Fruit fly (Drosophila melanogaster) whole organism, wandering third instar larva: ENCODE measurements around the gene Nprl3.

Experiments used
- CG9705 ChIP-seq: fragments of 200-800 bp; sonication (Bioruptor generic); optimal IDR thresholded peaks from 2 replicates; lab custom pipeline; 2018; ENCODE audit warnings: missing biosample characterization, mild to moderate bottlenecking, missing genetic modification characterization
- GATAd ChIP-seq: sonication (Bioruptor generic); optimal IDR thresholded peaks from 2 replicates; lab custom pipeline; 2016; ENCODE audit warnings: missing biosample characterization, missing genetic modification characterization
- HLH106 ChIP-seq: fragments of 200-800 bp; optimal IDR thresholded peaks from 3 replicates; lab custom pipeline; 2019; ENCODE audit warnings: missing biosample characterization, mild to moderate bottlenecking, missing genetic modification characterization, moderate library complexity
- Hnf4 ChIP-seq: fragments of 200-800 bp; sonication (Bioruptor generic); optimal IDR thresholded peaks from 2 replicates; lab custom pipeline; 2016; ENCODE audit warnings: missing biosample characterization, mild to moderate bottlenecking, missing genetic modification characterization
- Myc ChIP-seq: fragments of >200 bp; optimal IDR thresholded peaks from 2 replicates; lab custom pipeline; 2017
- Sp1 ChIP-seq: fragments of 200-800 bp; sonication (Bioruptor generic); optimal IDR thresholded peaks from 3 replicates; lab custom pipeline; 2019; ENCODE audit warnings: missing biosample characterization, mild to moderate bottlenecking, missing genetic modification characterization, moderate library complexity
- dl ChIP-seq, 2 experiments: fragments of 175-275, 200-275 bp in 1 of 2; fragments of 200-275 bp in 1 of 2; sonication (Bioruptor generic); optimal IDR thresholded peaks; lab custom pipeline; 2018; ENCODE audit warnings: mild to moderate bottlenecking in 2 of 2, missing biosample characterization in 2 of 2, missing genetic modification characterization in 2 of 2, moderate library complexity in 2 of 2; ENCODE audit not compliant: partially characterized antibody in 2 of 2, insufficient read depth in 1 of 2
- fru ChIP-seq: fragments of 200-800 bp; sonication (Bioruptor generic); optimal IDR thresholded peaks from 3 replicates; lab custom pipeline; 2016; ENCODE audit warnings: missing biosample characterization, mild to moderate bottlenecking, missing genetic modification characterization
- h ChIP-seq: fragments of 200-800 bp; sonication (Bioruptor generic); optimal IDR thresholded peaks from 3 replicates; lab custom pipeline; 2016; ENCODE audit warnings: missing biosample characterization, mild to moderate bottlenecking, missing genetic modification characterization
- psq ChIP-seq: fragments of 200-800 bp; sonication (Bioruptor generic); optimal IDR thresholded peaks from 3 replicates; lab custom pipeline; 2017; ENCODE audit warnings: missing biosample characterization, mild to moderate bottlenecking, missing genetic modification characterization, moderate library complexity

DNA sequence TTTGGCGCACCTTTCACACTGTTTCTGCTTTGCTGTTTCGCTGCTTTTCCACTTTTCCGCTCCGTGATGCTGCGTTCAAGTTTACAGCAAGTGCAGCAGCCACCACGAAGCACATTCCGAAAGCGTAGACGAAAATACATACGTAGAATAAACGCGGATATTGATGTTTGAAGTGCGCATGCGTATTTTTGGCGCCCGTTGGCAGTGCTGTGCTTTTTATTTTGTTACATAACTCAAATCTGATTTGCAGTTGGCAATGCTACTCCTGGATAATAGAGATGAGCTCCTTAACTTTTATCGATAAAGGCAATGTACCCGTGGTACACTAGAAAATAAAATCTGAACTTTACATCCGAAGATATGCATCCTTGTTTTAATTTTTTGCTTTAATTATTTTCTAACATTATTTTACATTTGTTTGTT lies 5.0 kb upstream of the Nprl3 start:
- TF ChIP-seq h (no peak), dl (GFP tag; optimal IDR thresholded peaks at IDR 0.05; lab: Kevin White, UChicago; ENCODE audit: insufficient read depth in 1 of 2, partially characterized antibody in 2 of 2) (no peak), CG9705 (GFP tag; lab: Kevin White, UChicago) (no peak), GATAd (GFP tag; lab: Kevin White, UChicago) (no peak), Myc (lab: Kevin White, UChicago) (no peak), fru (GFP tag; lab: Kevin White, UChicago) (no peak), HLH106 (no peak), psq (GFP tag; lab: Kevin White, UChicago) (peak; percentile 85), Hnf4 (GFP tag; lab: Kevin White, UChicago) (no peak), Sp1 (GFP tag; lab: Kevin White, UChicago) (no peak)
